Worm (Caenorhabditis elegans): Measurements from ENCODE around the gene rnp-3.
"Not testable (repeated sequence)": the region's sequence is repeated elsewhere in the genome, so short reads cannot be mapped to it uniquely, and the experiment has no call there.

rnp-3 gene

ce11 chrIV:4141311-4141710, 32.6 kb upstream of the rnp-3 start, which contains the start of gene F49F1.11:
TSS of gene F49F1.11 (minus strand) at chrIV:4141411.
- TF ChIP-seq F10B5.3 (tag; optimal IDR thresholded peaks at IDR 0.05) (no peak), attf-4 (tag; optimal IDR thresholded peaks at IDR 0.05) (no peak), R02D3.7 (tag; optimal IDR thresholded peaks at IDR 0.05) (no peak), nhr-77 (tag; optimal IDR thresholded peaks at IDR 0.05) (no peak), aly-2 (tag; optimal IDR thresholded peaks at IDR 0.05) (no peak), daf-19 (GFP tag; conservative IDR thresholded peaks at IDR 0.05) (no peak), lin-38 (GFP tag; IDR thresholded peaks at IDR 0.05) (no peak), madf-5 (GFP tag; IDR thresholded peaks at IDR 0.05) (no peak), lim-7 (GFP tag; IDR thresholded peaks at IDR 0.05) (no peak), ama-1 (optimal IDR thresholded peaks at IDR 0.05) (no peak), hif-1 (tag; optimal IDR thresholded peaks at IDR 0.05) (no peak), nhr-102 (tag; optimal IDR thresholded peaks at IDR 0.05) (no peak), aha-1 (tag) (no peak), mdt-29 (GFP tag; IDR thresholded peaks at IDR 0.05) (no peak), mdl-1 (tag; optimal IDR thresholded peaks at IDR 0.05) (no peak), lin-1 (GFP tag; IDR thresholded peaks at IDR 0.05) (no peak), lin-15B (tag; optimal IDR thresholded peaks at IDR 0.05) (no peak), lin-13 (GFP tag; optimal IDR thresholded peaks at IDR 0.05) (no peak), daf-16 (GFP tag; optimal IDR thresholded peaks at IDR 0.05) (no peak), daf-16 (tag; optimal IDR thresholded peaks at IDR 0.05) (no peak)

DNA sequence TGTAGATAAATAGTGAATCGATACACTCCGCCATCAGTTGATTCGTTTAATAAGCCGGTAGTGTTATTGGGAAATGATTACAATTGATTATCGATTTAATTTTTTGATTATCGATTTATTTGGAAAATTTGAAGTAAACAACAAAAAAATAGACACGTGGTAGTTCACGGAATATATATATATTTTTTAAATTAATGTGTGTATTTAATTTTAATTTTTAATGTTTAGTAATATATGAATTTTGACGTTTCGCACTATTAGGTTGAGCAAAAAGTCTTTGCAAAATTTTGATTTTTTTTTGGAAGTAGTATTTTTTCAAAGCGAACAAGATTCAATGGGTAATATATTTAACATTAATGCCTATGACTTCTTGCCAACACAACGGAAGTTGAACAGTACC, 30.9 kb upstream of the rnp-3 start, which contains the start of gene F49F1.12:
Gene F49F1.12 (minus strand): TSS at position 101 of the 400 bp plus-strand sequence.
- TF ChIP-seq arid-1 (GFP tag; conservative IDR thresholded peaks at IDR 0.05); zfp-3 (GFP tag; conservative IDR thresholded peaks at IDR 0.05); daf-16 (GFP tag; optimal IDR thresholded peaks at IDR 0.05); daf-16 (tag; optimal IDR thresholded peaks at IDR 0.05): not testable (repeated sequence)

DNA sequence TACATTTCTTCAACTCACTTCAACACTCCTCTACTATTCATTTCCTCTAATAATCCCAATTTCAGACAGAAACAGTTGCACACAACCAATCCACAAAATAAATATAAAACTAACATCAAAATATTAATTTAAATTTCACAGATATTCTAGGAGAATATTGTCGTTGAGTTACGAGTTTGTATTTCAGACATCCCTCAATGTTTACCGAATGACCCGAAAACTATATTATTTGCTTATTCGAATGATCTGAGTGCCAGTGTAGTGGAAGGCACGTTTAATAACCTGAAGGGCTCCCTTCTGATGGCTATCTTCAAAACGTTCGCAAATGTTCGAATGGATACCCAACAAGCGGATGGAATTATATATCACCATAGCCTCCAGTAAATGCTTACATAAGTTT, 29.1 kb upstream of the rnp-3 start, which contains the start of gene R07C12.3:
Gene R07C12.3 (plus strand): TSS at position 301 of the 400 bp plus-strand sequence.
- TF ChIP-seq F44E2.7 (GFP tag; IDR thresholded peaks at IDR 0.05), result no peak
- TF ChIP-seq unc-62 (GFP tag; optimal IDR thresholded peaks at IDR 0.05 in 1 of 2), result peak in 1 of 2 experiments; percentile 36
- TF ChIP-seq unc-62 (tag; optimal IDR thresholded peaks at IDR 0.05), result no peak

- peak; percentile 93 for TF ChIP-seq pqm-1 (tag; optimal IDR thresholded peaks at IDR 0.05)
- TF ChIP-seq dmd-6 (GFP tag; IDR thresholded peaks at IDR 0.05), result peak; percentile 70
- no peak for TF ChIP-seq ama-1 (optimal IDR thresholded peaks at IDR 0.05)
- peak; percentile 76 for TF ChIP-seq nhr-28 (tag; optimal IDR thresholded peaks at IDR 0.05)
- TF ChIP-seq lir-3 (tag; optimal IDR thresholded peaks at IDR 0.05), result no peak
- no peak for TF ChIP-seq pha-4 (GFP tag; IDR thresholded peaks at IDR 0.05)
- no peak for TF ChIP-seq pha-4 (tag; optimal IDR thresholded peaks at IDR 0.05)
- peak; percentile 40 for TF ChIP-seq dve-1 (tag; optimal IDR thresholded peaks at IDR 0.05; ENCODE audit: insufficient read depth)
- TF ChIP-seq nhr-77 (tag; optimal IDR thresholded peaks at IDR 0.05), result peak; percentile 75
- TF ChIP-seq hlh-11 (tag; optimal IDR thresholded peaks at IDR 0.05), result peak; percentile 41
- peak; percentile 62; the same call in 1 of the 2 replicates for TF ChIP-seq php-3 (GFP tag; IDR thresholded peaks at IDR 0.05)
Measured at ce11 chrIV:4147891-4148290, 26.0 kb upstream of the rnp-3 start.

ce11 chrIV:4150138-4150537, 23.8 kb upstream of the rnp-3 start:
- TF ChIP-seq nhr-25 (tag; optimal IDR thresholded peaks at IDR 0.05; ENCODE audit: borderline replicate concordance, insufficient read depth) (no peak), nhr-102 (tag; optimal IDR thresholded peaks at IDR 0.05) (no peak), lin-15B (tag; optimal IDR thresholded peaks at IDR 0.05) (no peak), dmd-6 (GFP tag; IDR thresholded peaks at IDR 0.05) (peak; percentile 16; the same call in 1 of the 2 replicates), nhr-6 (tag; optimal IDR thresholded peaks at IDR 0.05) (no peak), zfp-3 (GFP tag; conservative IDR thresholded peaks at IDR 0.05) (no peak), zip-2 (tag; optimal IDR thresholded peaks at IDR 0.05) (no peak), F26F4.8 (GFP tag; conservative IDR thresholded peaks at IDR 0.05) (no peak), lim-7 (GFP tag; IDR thresholded peaks at IDR 0.05) (no peak), F37D6.2 (tag; optimal IDR thresholded peaks at IDR 0.05) (no peak), lin-13 (GFP tag; optimal IDR thresholded peaks at IDR 0.05) (no peak), mep-1 (tag; optimal IDR thresholded peaks at IDR 0.05) (no peak), lin-38 (GFP tag; IDR thresholded peaks at IDR 0.05) (no peak), ceh-32 (tag; optimal IDR thresholded peaks at IDR 0.05; ENCODE audit: poor library complexity) (no peak), unc-39 (tag; optimal IDR thresholded peaks at IDR 0.05) (no peak), pqm-1 (tag; optimal IDR thresholded peaks at IDR 0.05) (peak; percentile 27)
